Worm (Caenorhabditis elegans) whole organism, mixed stage, embryonic: ENCODE results near the gene srt-28.

ENCODE experiments used
- elt-1 ChIP-seq: sonication (generic microtip); optimal IDR thresholded peaks from 2 replicates; lab custom pipeline; 2017; ENCODE audit warnings: missing genetic modification characterization, mild to moderate bottlenecking, missing compliant biosample characterization, antibody characterized with exemption, moderate library complexity, borderline replicate concordance; ENCODE audit not compliant: insufficient read depth
- elt-3 ChIP-seq: fragments of 150-350 bp; optimal IDR thresholded peaks from 2 replicates; lab custom pipeline; 2014; ENCODE audit warnings: missing biosample characterization, missing genetic modification characterization
- lin-32 ChIP-seq: fragments of 200-800 bp; sonication (Bioruptor generic); optimal IDR thresholded peaks from 2 replicates; lab custom pipeline; 2018; ENCODE audit warnings: mild to moderate bottlenecking, missing genetic modification characterization, missing compliant biosample characterization
- lsy-2 ChIP-seq: fragments of 150-350 bp; optimal IDR thresholded peaks from 2 replicates; lab custom pipeline; 2014; ENCODE audit warnings: missing biosample characterization, missing genetic modification characterization
- nhr-2 ChIP-seq: fragments of 150-350 bp; optimal IDR thresholded peaks from 2 replicates; lab custom pipeline; 2014; ENCODE audit warnings: missing biosample characterization, missing genetic modification characterization
- nhr-237 ChIP-seq: fragments of 150-350 bp; optimal IDR thresholded peaks from 2 replicates; lab custom pipeline; 2014; ENCODE audit warnings: missing biosample characterization, missing genetic modification characterization
- nhr-28 ChIP-seq: fragments of 150-350 bp; optimal IDR thresholded peaks from 2 replicates; lab custom pipeline; 2014; ENCODE audit warnings: missing biosample characterization, missing genetic modification characterization
- nhr-76 ChIP-seq: sonication (generic microtip); optimal IDR thresholded peaks from 2 replicates; lab custom pipeline; 2017; ENCODE audit warnings: missing biosample characterization, missing genetic modification characterization
- pha-4 ChIP-seq: fragments of 150-350 bp; optimal IDR thresholded peaks from 2 replicates; lab custom pipeline; 2018; ENCODE audit warnings: missing biosample characterization, missing genetic modification reagents, missing genetic modification characterization
- snpc-4 ChIP-seq: fragments of 150-350 bp; optimal IDR thresholded peaks from 2 replicates; lab custom pipeline; 2014; ENCODE audit warnings: missing biosample characterization, missing genetic modification characterization
- unc-39 ChIP-seq: fragments of 150-350 bp; optimal IDR thresholded peaks from 2 replicates; lab custom pipeline; 2014; ENCODE audit warnings: missing biosample characterization, missing genetic modification characterization
- unc-62 ChIP-seq: fragments of 150-350 bp; optimal IDR thresholded peaks from 2 replicates; lab custom pipeline; 2014; ENCODE audit warnings: missing biosample characterization, missing genetic modification reagents, missing genetic modification characterization
- zip-8 ChIP-seq: fragments of 150-350 bp; optimal IDR thresholded peaks from 2 replicates; lab custom pipeline; 2014; ENCODE audit warnings: missing biosample characterization, missing genetic modification characterization

DNA sequence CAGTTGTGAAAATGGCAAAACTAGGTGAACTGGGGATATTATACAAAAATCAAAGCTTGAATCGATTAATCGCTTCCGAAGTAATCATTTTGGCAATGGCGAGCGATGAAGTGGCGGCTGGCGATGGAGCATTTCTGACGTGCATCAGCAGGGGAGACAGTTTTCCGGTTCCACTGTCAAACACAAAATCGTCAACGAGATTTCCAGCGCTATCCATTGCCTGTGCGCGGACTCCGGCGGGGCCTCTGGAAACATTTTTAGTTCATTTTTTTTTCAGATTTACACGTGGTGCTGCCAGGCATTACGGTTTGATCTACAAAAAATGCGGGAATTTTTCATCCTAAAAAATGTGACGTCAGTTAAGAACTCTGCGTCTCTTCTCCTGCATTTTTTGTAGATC is 24.9 kb downstream of the srt-28 start:
- no peak for TF ChIP-seq nhr-2 (tag; lab: Kevin White, UChicago)
- TF ChIP-seq elt-1 (tag; lab: Kevin White, UChicago): no peak
- no peak for TF ChIP-seq unc-62 (GFP tag; lab: Kevin White, UChicago)
- TF ChIP-seq nhr-237 (tag; lab: Kevin White, UChicago): no peak
- no peak for TF ChIP-seq zip-8 (tag; lab: Kevin White, UChicago)
- TF ChIP-seq snpc-4 (tag; lab: Kevin White, UChicago): no peak
- no peak for TF ChIP-seq lsy-2
- no peak for TF ChIP-seq nhr-28
- no peak for TF ChIP-seq pha-4 (tag; lab: Kevin White, UChicago)
- TF ChIP-seq nhr-76 (tag; lab: Kevin White, UChicago): no peak
- no peak for TF ChIP-seq unc-39 (tag; lab: Kevin White, UChicago)
- TF ChIP-seq elt-3 (tag; lab: Kevin White, UChicago): no peak
- TF ChIP-seq lin-32: no peak
